Fruit fly (Drosophila melanogaster) whole organism, embryonic: ENCODE results near the gene CG15014.
A peak's percentile ranks its signal among the peaks of the same experiment; 100 is the strongest.

ENCODE experiments used
- CG13624 ChIP-seq: fragments of 200-800 bp; sonication (Bioruptor generic); optimal IDR thresholded peaks from 2 replicates; lab custom pipeline; 2016; ENCODE audit warnings: missing biosample characterization, missing genetic modification characterization
- CG13894 ChIP-seq: fragments of 200-800 bp; sonication (Bioruptor generic); optimal IDR thresholded peaks from 3 replicates; lab custom pipeline; 2018; ENCODE audit warnings: missing biosample characterization, mild to moderate bottlenecking, missing genetic modification characterization, moderate library complexity
- CG16815 ChIP-seq: fragments of 200-800 bp; sonication (Bioruptor generic); optimal IDR thresholded peaks from 3 replicates; lab custom pipeline; 2017; ENCODE audit warnings: missing biosample characterization, mild to moderate bottlenecking, missing genetic modification characterization
- CG17361 ChIP-seq: fragments of 200-800 bp; sonication (Bioruptor generic); IDR thresholded peaks from 3 replicates; pipeline ENCODE4 v1.3.6; 2022; ENCODE audit warnings: missing biosample characterization, missing genetic modification characterization
- CG17385 ChIP-seq: fragments of 200-800 bp; sonication (Bioruptor generic); optimal IDR thresholded peaks from 3 replicates; lab custom pipeline; 2018; ENCODE audit warnings: missing biosample characterization, mild to moderate bottlenecking, missing genetic modification characterization
- caup ChIP-seq: fragments of 200-800 bp; sonication (Bioruptor generic); optimal IDR thresholded peaks from 3 replicates; lab custom pipeline; 2017; ENCODE audit warnings: missing biosample characterization, mild to moderate bottlenecking, missing genetic modification characterization, moderate library complexity; ENCODE audit not compliant: severe bottlenecking
- insv ChIP-seq, 2 experiments: fragments of 200-800 bp; sonication (Bioruptor generic); optimal IDR thresholded peaks; 3 replicates each; lab custom pipeline; 2016 to 2018; ENCODE audit warnings: missing biosample characterization in 2 of 2, missing genetic modification characterization in 2 of 2
- kay ChIP-seq: fragments of 200-800 bp; sonication (Bioruptor generic); optimal IDR thresholded peaks from 2 replicates; lab custom pipeline; 2016; ENCODE audit warnings: missing biosample characterization, missing genetic modification characterization
- sim ChIP-seq: fragments of 200-800 bp; sonication (Bioruptor generic); IDR thresholded peaks from 2 replicates; pipeline ENCODE4 v1.3.6; 2022; ENCODE audit warnings: missing biosample characterization, missing genetic modification characterization

DNA sequence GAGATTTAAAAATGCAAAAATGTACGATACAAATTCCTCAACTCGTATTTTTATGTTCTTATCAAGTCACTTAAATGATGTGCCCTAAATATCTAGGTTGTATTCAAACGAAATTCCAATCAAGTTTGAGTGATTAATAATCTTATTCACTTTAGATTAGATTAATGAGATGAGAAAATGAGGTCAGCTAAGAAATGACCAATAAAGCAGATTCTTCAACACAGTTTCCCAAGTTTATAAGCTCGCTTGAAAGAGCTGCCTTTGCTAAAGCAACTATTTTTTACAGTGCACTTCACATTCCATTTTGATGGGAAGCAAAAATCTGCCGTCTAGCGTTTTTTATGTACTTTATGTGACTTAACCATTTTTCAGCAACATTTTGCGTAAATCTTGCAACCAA, 24.3 kb upstream of the CG15014 start:
- TF ChIP-seq sim = no peak
- TF ChIP-seq caup (GFP tag; lab: Kevin White, UChicago) = no peak
- no peak for TF ChIP-seq kay (GFP tag; lab: Kevin White, UChicago)
- TF ChIP-seq CG13894 = no peak
- no peak for TF ChIP-seq CG17385 (GFP tag; lab: Kevin White, UChicago)
- no peak for TF ChIP-seq CG13624
- no peak for TF ChIP-seq insv (GFP tag; optimal IDR thresholded peaks at IDR 0.05; lab: Kevin White, UChicago)
- 0 out of 3 replicates have a peak, but pooled peaks have one; percentile 13 for TF ChIP-seq CG17361 (GFP tag; lab: Robert Waterston, UW)
- TF ChIP-seq CG16815 (GFP tag; lab: Kevin White, UChicago) = no peak
